Worm (Caenorhabditis elegans) whole organism, young adult: ENCODE measurements around the gene allo-1.

ENCODE experiments used
- B0035.1 ChIP-seq: sonication (generic microtip); optimal IDR thresholded peaks from 2 replicates; lab custom pipeline; 2016; ENCODE audit warnings: missing genetic modification characterization, mild to moderate bottlenecking, missing compliant biosample characterization, missing genotype, missing genetic modification reagents
- F10E7.11 ChIP-seq: sonication (generic microtip); optimal IDR thresholded peaks from 2 replicates; lab custom pipeline; 2017; ENCODE audit warnings: mild to moderate bottlenecking, missing genetic modification characterization, moderate library complexity, missing compliant biosample characterization
- F22D6.2 ChIP-seq: sonication (generic microtip); optimal IDR thresholded peaks from 2 replicates; lab custom pipeline; 2016; ENCODE audit warnings: mild to moderate bottlenecking, missing genetic modification characterization, missing compliant biosample characterization
- F39B2.1 ChIP-seq: fragments of 200-800 bp; sonication (Bioruptor generic); IDR thresholded peaks from 2 replicates; pipeline ENCODE4 v1.3.6; 2022; ENCODE audit warnings: missing genetic modification reagents, missing genetic modification characterization, missing compliant biosample characterization
- F49E8.2 ChIP-seq: sonication (generic microtip); optimal IDR thresholded peaks from 3 replicates; lab custom pipeline; 2017; ENCODE audit warnings: missing genetic modification characterization, mild to moderate bottlenecking, missing compliant biosample characterization, antibody characterized with exemption, moderate library complexity; ENCODE audit not compliant: insufficient read depth
- F52B5.7 ChIP-seq: sonication (generic microtip); optimal IDR thresholded peaks from 2 replicates; lab custom pipeline; 2016; ENCODE audit warnings: mild to moderate bottlenecking, missing genetic modification characterization, missing compliant biosample characterization
- F57A8.1 ChIP-seq: fragments of 200-800 bp; sonication (Bioruptor generic); optimal IDR thresholded peaks from 2 replicates; lab custom pipeline; 2018; ENCODE audit warnings: mild to moderate bottlenecking, missing genetic modification characterization, moderate library complexity, missing compliant biosample characterization
- K11D2.4 ChIP-seq: fragments of 200-800 bp; sonication (Bioruptor generic); IDR thresholded peaks from 2 replicates; pipeline ENCODE4 v1.3.6; 2022; ENCODE audit warnings: missing genetic modification reagents, missing genetic modification characterization, missing compliant biosample characterization
- T07F8.4 ChIP-seq: sonication (generic microtip); optimal IDR thresholded peaks from 2 replicates; lab custom pipeline; 2016; ENCODE audit warnings: mild to moderate bottlenecking, missing genetic modification characterization, moderate library complexity, missing compliant biosample characterization
- Y95B8A.8 ChIP-seq: fragments of 200-800 bp; sonication (Bioruptor generic); IDR thresholded peaks from 2 replicates; pipeline ENCODE4 v1.3.6; 2022; ENCODE audit warnings: missing genetic modification reagents, missing genetic modification characterization, missing compliant biosample characterization
- akir-1 ChIP-seq: fragments of 200-800 bp; sonication (Bioruptor generic); optimal IDR thresholded peaks from 2 replicates; lab custom pipeline; 2018; ENCODE audit warnings: mild to moderate bottlenecking, missing genetic modification characterization, moderate library complexity, missing compliant biosample characterization
- aptf-2 ChIP-seq: fragments of 200-800 bp; sonication (Bioruptor generic); conservative IDR thresholded peaks from 2 replicates; pipeline ENCODE4 v1.3.6; 2022; ENCODE audit warnings: missing genetic modification reagents, missing genetic modification characterization, missing compliant biosample characterization
- attf-5 ChIP-seq: fragments of 200-800 bp; sonication (Bioruptor generic); optimal IDR thresholded peaks from 2 replicates; lab custom pipeline; 2018; ENCODE audit warnings: mild to moderate bottlenecking, missing genetic modification characterization, missing compliant biosample characterization
- bed-1 ChIP-seq: fragments of 200-800 bp; sonication (Bioruptor generic); IDR thresholded peaks from 2 replicates; pipeline ENCODE4 v1.3.6; 2022; ENCODE audit warnings: missing genetic modification reagents, missing genetic modification characterization, missing compliant biosample characterization
- ceh-27 ChIP-seq: fragments of 200-800 bp; sonication (Bioruptor generic); optimal IDR thresholded peaks from 2 replicates; lab custom pipeline; 2018; ENCODE audit warnings: mild to moderate bottlenecking, missing genetic modification characterization, moderate library complexity, missing compliant biosample characterization
- dox-1 ChIP-seq: fragments of 200-800 bp; sonication (Bioruptor generic); IDR thresholded peaks from 2 replicates; pipeline ENCODE4 v1.3.6; 2022; ENCODE audit warnings: missing genetic modification reagents, missing genetic modification characterization, missing compliant biosample characterization
- efl-1 ChIP-seq: fragments of 150-350 bp; optimal IDR thresholded peaks from 2 replicates; lab custom pipeline; 2014; ENCODE audit warnings: missing biosample characterization, missing genetic modification reagents, missing genetic modification characterization
- ekl-4 ChIP-seq: fragments of 200-800 bp; sonication (Bioruptor generic); IDR thresholded peaks from 2 replicates; pipeline ENCODE4 v1.3.6; 2022; ENCODE audit warnings: missing genetic modification reagents, missing genetic modification characterization, missing compliant biosample characterization
- hrde-1 ChIP-seq: sonication (generic microtip); optimal IDR thresholded peaks from 2 replicates; lab custom pipeline; 2016; ENCODE audit warnings: missing genetic modification characterization, mild to moderate bottlenecking, missing compliant biosample characterization, moderate library complexity, missing genotype, missing genetic modification reagents, borderline replicate concordance
- lag-1 ChIP-seq: fragments of 200-800 bp; sonication (Bioruptor generic); IDR thresholded peaks from 2 replicates; pipeline ENCODE4 v1.3.6; 2022; ENCODE audit warnings: missing genetic modification reagents, missing genetic modification characterization, missing compliant biosample characterization
- let-526 ChIP-seq: fragments of 200-800 bp; sonication (Bioruptor generic); IDR thresholded peaks from 2 replicates; pipeline ENCODE4 v1.3.6; 2022; ENCODE audit warnings: missing genetic modification reagents, missing genetic modification characterization, missing compliant biosample characterization
- let-607 ChIP-seq, 2 experiments: fragments of 200-800 bp in 1 of 2; sonication (Bioruptor generic) in 1 of 2; sonication (generic microtip) in 1 of 2; optimal IDR thresholded peaks; 2 replicates each; lab custom pipeline; 2016 to 2018; ENCODE audit warnings: mild to moderate bottlenecking in 2 of 2, missing compliant biosample characterization in 2 of 2, missing genetic modification characterization in 2 of 2, moderate library complexity in 2 of 2, missing genotype in 1 of 2
- lin-35 ChIP-seq, 3 experiments: fragments of 150-350 bp in 2 of 3; sonication (generic microtip) in 1 of 3; optimal IDR thresholded peaks; 2 replicates each; lab custom pipeline; 2014 to 2018; ENCODE audit warnings: missing biosample characterization in 3 of 3, missing genetic modification characterization in 3 of 3, missing genetic modification reagents in 3 of 3
- lin-54 ChIP-seq: fragments of 200-800 bp; sonication (Bioruptor generic); optimal IDR thresholded peaks from 2 replicates; lab custom pipeline; 2018; ENCODE audit warnings: mild to moderate bottlenecking, missing genetic modification characterization, missing compliant biosample characterization
- lir-1 ChIP-seq: fragments of 200-800 bp; sonication (Bioruptor generic); conservative IDR thresholded peaks from 2 replicates; pipeline ENCODE4 v1.3.6; 2022; ENCODE audit warnings: missing genetic modification reagents, missing genetic modification characterization, missing compliant biosample characterization
- lsl-1 ChIP-seq: fragments of 200-800 bp; sonication (Bioruptor generic); optimal IDR thresholded peaks from 2 replicates; lab custom pipeline; 2018; ENCODE audit warnings: mild to moderate bottlenecking, missing genetic modification characterization, moderate library complexity, missing compliant biosample characterization
- madf-3 ChIP-seq: fragments of 200-800 bp; sonication (Bioruptor generic); IDR thresholded peaks from 2 replicates; pipeline ENCODE4 v1.3.6; 2022; ENCODE audit warnings: missing genetic modification reagents, missing genetic modification characterization, missing compliant biosample characterization
- madf-8 ChIP-seq: fragments of 200-800 bp; sonication (Bioruptor generic); conservative IDR thresholded peaks from 2 replicates; pipeline ENCODE4 v1.3.6; 2022; ENCODE audit warnings: missing genetic modification reagents, missing genetic modification characterization, missing compliant biosample characterization
- mcd-1 ChIP-seq: fragments of 200-800 bp; sonication (Bioruptor generic); IDR thresholded peaks from 2 replicates; pipeline ENCODE4 v1.3.6; 2022; ENCODE audit warnings: missing genetic modification reagents, missing genetic modification characterization, missing compliant biosample characterization
- mel-28 ChIP-seq: sonication (generic microtip); optimal IDR thresholded peaks from 2 replicates; lab custom pipeline; 2016; ENCODE audit warnings: borderline replicate concordance, mild to moderate bottlenecking, missing genetic modification characterization, missing compliant biosample characterization
- nfya-1 ChIP-seq: sonication (generic microtip); optimal IDR thresholded peaks from 2 replicates; lab custom pipeline; 2017; ENCODE audit warnings: antibody characterized with exemption, missing compliant biosample characterization, missing genetic modification characterization, borderline replicate concordance; ENCODE audit not compliant: insufficient read depth
- nhr-120 ChIP-seq: fragments of 200-800 bp; sonication (Bioruptor generic); IDR thresholded peaks from 2 replicates; pipeline ENCODE4 v1.3.6; 2022; ENCODE audit warnings: missing genetic modification characterization, missing compliant biosample characterization
- nhr-179 ChIP-seq: sonication (generic microtip); optimal IDR thresholded peaks from 2 replicates; lab custom pipeline; 2016; ENCODE audit warnings: mild to moderate bottlenecking, missing genetic modification characterization, missing compliant biosample characterization
- rcor-1 ChIP-seq: fragments of 200-800 bp; sonication (Bioruptor generic); IDR thresholded peaks from 2 replicates; pipeline ENCODE4 v1.3.6; 2022; ENCODE audit warnings: missing genetic modification reagents, missing genetic modification characterization, missing compliant biosample characterization
- rec-8 ChIP-seq, 2 experiments: sonication (generic microtip); optimal IDR thresholded peaks; 2 replicates each; lab custom pipeline; 2016; ENCODE audit warnings: mild to moderate bottlenecking in 2 of 2, missing genetic modification characterization in 2 of 2, missing genetic modification reagents in 2 of 2, missing genotype in 2 of 2, missing biosample characterization in 1 of 2, missing compliant biosample characterization in 1 of 2, moderate library complexity in 1 of 2
- repo-1 ChIP-seq: sonication (generic microtip); optimal IDR thresholded peaks from 2 replicates; lab custom pipeline; 2017; ENCODE audit warnings: mild to moderate bottlenecking, missing genetic modification characterization, missing compliant biosample characterization
- sdz-38 ChIP-seq: sonication (generic microtip); optimal IDR thresholded peaks from 2 replicates; lab custom pipeline; 2016; ENCODE audit warnings: missing genotype, missing genetic modification characterization, missing compliant biosample characterization
- sea-2 ChIP-seq: fragments of 200-800 bp; sonication (Bioruptor generic); IDR thresholded peaks from 2 replicates; pipeline ENCODE4 v1.3.6; 2022; ENCODE audit warnings: missing genetic modification characterization, missing compliant biosample characterization
- snpc-1.3 ChIP-seq: sonication (generic microtip); optimal IDR thresholded peaks from 2 replicates; lab custom pipeline; 2017; ENCODE audit warnings: missing genetic modification characterization, mild to moderate bottlenecking, missing compliant biosample characterization, antibody characterized with exemption, moderate library complexity, missing genotype, missing genetic modification reagents; ENCODE audit not compliant: insufficient read depth
- tbp1 ChIP-seq: fragments of 200-800 bp; sonication (Bioruptor generic); optimal IDR thresholded peaks from 2 replicates; lab custom pipeline; 2018; ENCODE audit warnings: mild to moderate bottlenecking, missing genetic modification characterization, missing compliant biosample characterization
- tbx-9 ChIP-seq: sonication (generic microtip); optimal IDR thresholded peaks from 2 replicates; lab custom pipeline; 2016; ENCODE audit warnings: borderline replicate concordance, missing genetic modification characterization, inconsistent platforms, missing compliant biosample characterization
- zim-3 ChIP-seq: sonication (generic microtip); optimal IDR thresholded peaks from 2 replicates; lab custom pipeline; 2017; ENCODE audit warnings: mild to moderate bottlenecking, missing genetic modification characterization, moderate library complexity, missing compliant biosample characterization
- ztf-18 ChIP-seq: sonication (generic microtip); optimal IDR thresholded peaks from 2 replicates; lab custom pipeline; 2016; ENCODE audit warnings: missing genotype, mild to moderate bottlenecking, missing genetic modification characterization, missing compliant biosample characterization
- ztf-22 ChIP-seq: fragments of 200-800 bp; sonication (Bioruptor generic); optimal IDR thresholded peaks from 2 replicates; lab custom pipeline; 2018; ENCODE audit warnings: mild to moderate bottlenecking, missing genetic modification characterization, moderate library complexity, missing compliant biosample characterization
- ztf-6 ChIP-seq: fragments of 200-800 bp; sonication (Bioruptor generic); IDR thresholded peaks from 2 replicates; pipeline ENCODE4 v1.3.6; 2022; ENCODE audit warnings: missing genetic modification reagents, missing genetic modification characterization, missing compliant biosample characterization

Gene allo-1

DNA sequence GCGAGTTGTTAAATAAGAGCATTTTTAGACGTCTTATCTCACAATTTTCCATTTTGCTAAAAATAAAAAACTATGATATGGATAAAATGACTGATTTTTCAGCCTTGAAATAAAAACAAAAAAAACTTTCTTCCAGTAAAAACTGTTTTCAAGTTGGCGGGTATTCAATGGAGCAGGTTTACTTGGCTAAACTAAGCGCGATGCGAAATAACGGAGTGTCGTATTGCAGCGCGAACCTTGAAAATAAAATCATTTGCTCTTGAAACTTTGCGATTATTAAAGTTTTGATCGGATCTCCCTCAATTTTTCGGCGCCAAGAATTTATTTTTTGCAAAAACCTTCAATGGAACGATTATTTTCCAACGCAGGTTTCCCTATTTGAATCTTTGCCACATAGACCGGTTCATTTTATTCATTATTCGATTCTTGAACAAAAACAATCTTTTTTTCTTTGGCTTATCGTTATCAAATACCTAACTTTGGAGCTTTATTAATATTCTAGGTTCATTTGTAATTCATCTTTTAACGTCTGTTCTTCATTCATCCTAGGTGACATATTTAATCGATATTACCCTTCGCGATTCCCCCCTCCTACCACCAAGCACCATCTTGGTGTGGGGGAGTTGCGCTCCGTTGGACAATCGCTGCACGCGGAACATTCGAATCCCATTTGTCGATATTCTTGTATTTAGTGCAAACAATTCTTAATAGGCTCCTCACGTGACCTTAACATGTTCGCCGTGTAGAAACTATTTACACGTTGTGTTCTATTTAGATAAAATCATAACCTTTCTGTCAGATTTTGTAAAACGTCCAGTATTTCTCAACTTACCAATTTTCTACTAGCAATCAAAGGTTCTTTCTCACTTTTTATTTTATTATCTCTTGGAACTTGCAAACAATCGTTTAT, 37.9 kb upstream of the allo-1 start, which contains the start of the genes orc-5 and cyb-1:
Gene orc-5, minus strand, starts transcription at position 62 of the 910 bp plus-strand sequence.
Gene cyb-1, plus strand, starts transcription at position 690 of the 910 bp plus-strand sequence.
- TF ChIP-seq lsl-1 (GFP tag; lab: Kevin White, UChicago) (peak; percentile 37), hrde-1 (tag; lab: Kevin White, UChicago) (no peak), nhr-120 (GFP tag; lab: Robert Waterston, UW) (no peak), F22D6.2 (tag; lab: Kevin White, UChicago) (no peak), ztf-6 (no peak), mcd-1 (GFP tag; lab: Robert Waterston, UW) (peak; percentile 83), lin-35 (GFP tag; optimal IDR thresholded peaks at IDR 0.05; lab: Kevin White, UChicago) (peak in 2 of 3 experiments; percentile 22 to 88), mel-28 (tag; lab: Kevin White, UChicago) (no peak), ztf-18 (tag; lab: Kevin White, UChicago) (no peak), nhr-179 (no peak), Y95B8A.8 (no peak), sdz-38 (tag; lab: Kevin White, UChicago) (no peak), aptf-2 (GFP tag; lab: Robert Waterston, UW) (no peak), snpc-1.3 (tag; lab: Kevin White, UChicago) (no peak), repo-1 (tag; lab: Kevin White, UChicago) (no peak), nfya-1 (tag; lab: Kevin White, UChicago) (no peak), F57A8.1 (GFP tag; lab: Kevin White, UChicago) (no peak), T07F8.4 (tag; lab: Kevin White, UChicago) (no peak), madf-3 (GFP tag; lab: Robert Waterston, UW) (no peak), sea-2 (GFP tag; lab: Robert Waterston, UW) (no peak), ekl-4 (GFP tag; lab: Robert Waterston, UW) (no peak), bed-1 (GFP tag; lab: Robert Waterston, UW) (no peak), zim-3 (tag; lab: Kevin White, UChicago) (no peak), B0035.1 (tag; lab: Kevin White, UChicago) (no peak), F49E8.2 (peak; percentile 39), F39B2.1 (GFP tag; lab: Robert Waterston, UW) (no peak), ztf-22 (no peak), tbx-9 (tag; lab: Kevin White, UChicago) (no peak), efl-1 (GFP tag; lab: Kevin White, UChicago) (peak; percentile 94), attf-5 (GFP tag; lab: Kevin White, UChicago) (peak; percentile 67), tbp1 (no peak), akir-1 (GFP tag; lab: Kevin White, UChicago) (no peak), let-607 (tag; optimal IDR thresholded peaks at IDR 0.05; lab: Kevin White, UChicago) (no peak), ceh-27 (no peak), madf-8 (GFP tag; lab: Robert Waterston, UW) (peak; percentile 72), rcor-1 (no peak; the same call in 1 of the 2 replicates), lin-54 (peak; percentile 89), dox-1 (peak; percentile 18; the same call in 1 of the 2 replicates), lag-1 (GFP tag; lab: Robert Waterston, UW) (no peak), F10E7.11 (no peak), let-526 (GFP tag; lab: Robert Waterston, UW) (no peak), F52B5.7 (tag; lab: Kevin White, UChicago) (no peak), rec-8 (tag; optimal IDR thresholded peaks at IDR 0.05; lab: Kevin White, UChicago) (no peak), K11D2.4 (no peak), lir-1 (GFP tag; lab: Robert Waterston, UW) (no peak)
